Worm (Caenorhabditis elegans): Measurements from ENCODE around the gene cdkl-1.

ce11 chrV:11082475-11082874 lies 16.2 kb upstream of the cdkl-1 start:
- TF ChIP-seq lin-26 (GFP tag; IDR thresholded peaks at IDR 0.05) (no peak), unc-130 (GFP tag; optimal IDR thresholded peaks at IDR 0.05) (no peak), snpc-3.4 (tag; optimal IDR thresholded peaks at IDR 0.05) (no peak), ztf-18 (tag; optimal IDR thresholded peaks at IDR 0.05) (no peak)
